Fruit fly (Drosophila melanogaster) whole organism, embryonic: Measurements from ENCODE around the gene lectin-24A.

Experiments used
- Atf6 ChIP-seq: fragments of 200-800 bp; sonication (Bioruptor generic); IDR thresholded peaks from 2 replicates; pipeline ENCODE4 v1.3.6; 2022; ENCODE audit warnings: missing biosample characterization, missing genetic modification characterization
- CG10959 ChIP-seq: fragments of 200-800 bp; sonication (Bioruptor generic); IDR thresholded peaks from 2 replicates; pipeline ENCODE4 v1.3.6; 2022; ENCODE audit warnings: missing biosample characterization, missing genetic modification characterization
- CG13296 ChIP-seq: fragments of 200-800 bp; sonication (Bioruptor generic); optimal IDR thresholded peaks from 3 replicates; lab custom pipeline; 2018; ENCODE audit warnings: missing biosample characterization, mild to moderate bottlenecking, missing genetic modification characterization
- CG13894 ChIP-seq: fragments of 200-800 bp; sonication (Bioruptor generic); optimal IDR thresholded peaks from 3 replicates; lab custom pipeline; 2018; ENCODE audit warnings: missing biosample characterization, mild to moderate bottlenecking, missing genetic modification characterization, moderate library complexity
- CG14441 ChIP-seq: fragments of 200-800 bp; sonication (Bioruptor generic); IDR thresholded peaks from 2 replicates; pipeline ENCODE4 v1.3.6; 2022; ENCODE audit warnings: missing biosample characterization, missing genetic modification characterization
- CG15269 ChIP-seq: fragments of 200-800 bp; sonication (Bioruptor generic); optimal IDR thresholded peaks from 2 replicates; lab custom pipeline; 2018; ENCODE audit warnings: missing biosample characterization, mild to moderate bottlenecking, missing genetic modification characterization, moderate library complexity
- CG15514 ChIP-seq: fragments of 200-800 bp; sonication (Bioruptor generic); optimal IDR thresholded peaks from 3 replicates; lab custom pipeline; 2017; ENCODE audit warnings: missing biosample characterization, missing genetic modification characterization, mild to moderate bottlenecking, moderate library complexity, missing genetic modification reagents
- CG15601 ChIP-seq: fragments of 200-800 bp; sonication (Bioruptor generic); optimal IDR thresholded peaks from 3 replicates; lab custom pipeline; 2019; ENCODE audit warnings: missing biosample characterization, mild to moderate bottlenecking, missing genetic modification characterization, moderate library complexity
- CG16779 ChIP-seq: fragments of 200-800 bp; sonication (Bioruptor generic); IDR thresholded peaks from 2 replicates; pipeline ENCODE4 v1.3.6; 2022; ENCODE audit warnings: missing biosample characterization, missing genetic modification characterization
- CG16815 ChIP-seq: fragments of 200-800 bp; sonication (Bioruptor generic); optimal IDR thresholded peaks from 3 replicates; lab custom pipeline; 2017; ENCODE audit warnings: missing biosample characterization, mild to moderate bottlenecking, missing genetic modification characterization
- CG17328 ChIP-seq: fragments of 200-800 bp; sonication (Bioruptor generic); IDR thresholded peaks from 2 replicates; pipeline ENCODE4 v1.3.6; 2022; ENCODE audit warnings: missing biosample characterization, missing genetic modification characterization
- CG18011 ChIP-seq: fragments of 200-800 bp; sonication (Bioruptor generic); optimal IDR thresholded peaks from 2 replicates; lab custom pipeline; 2017; ENCODE audit warnings: missing biosample characterization, missing genetic modification characterization, mild to moderate bottlenecking, moderate library complexity, missing genotype
- CG3163 ChIP-seq: fragments of 200-800 bp; sonication (Bioruptor generic); optimal IDR thresholded peaks from 3 replicates; lab custom pipeline; 2016; ENCODE audit warnings: missing biosample characterization, missing genetic modification characterization
- CG4404 ChIP-seq: fragments of 200-800 bp; sonication (Bioruptor generic); IDR thresholded peaks from 2 replicates; pipeline ENCODE4 v1.3.6; 2022; ENCODE audit warnings: missing biosample characterization, missing genetic modification characterization
- CG7786 ChIP-seq: fragments of 200-800 bp; sonication (Bioruptor generic); optimal IDR thresholded peaks from 2 replicates; lab custom pipeline; 2016; ENCODE audit warnings: missing biosample characterization, missing genetic modification characterization
- CG8924 ChIP-seq: fragments of 200-800 bp; optimal IDR thresholded peaks from 3 replicates; lab custom pipeline; 2019; ENCODE audit warnings: missing biosample characterization, mild to moderate bottlenecking, missing genetic modification characterization, moderate library complexity
- Dbx ChIP-seq: fragments of 200-800 bp; sonication (Bioruptor generic); IDR thresholded peaks from 3 replicates; pipeline ENCODE4 v1.3.6; 2022; ENCODE audit warnings: missing biosample characterization, missing genetic modification characterization
- Doc2 ChIP-seq: fragments of 200-800 bp; sonication (Bioruptor generic); IDR thresholded peaks from 2 replicates; pipeline ENCODE4 v1.3.6; 2022; ENCODE audit warnings: missing biosample characterization, missing genetic modification characterization
- Elba2 ChIP-seq: fragments of 200-800 bp; sonication (Bioruptor generic); optimal IDR thresholded peaks from 3 replicates; lab custom pipeline; 2016; ENCODE audit warnings: missing biosample characterization, missing genetic modification characterization
- HHEX ChIP-seq: fragments of 200-800 bp; sonication (Bioruptor generic); optimal IDR thresholded peaks from 3 replicates; lab custom pipeline; 2017; ENCODE audit warnings: missing biosample characterization, mild to moderate bottlenecking, missing genetic modification characterization, missing genetic modification reagents
- Hmx ChIP-seq: fragments of 200-800 bp; sonication (Bioruptor generic); optimal IDR thresholded peaks from 2 replicates; lab custom pipeline; 2016; ENCODE audit warnings: missing biosample characterization, missing genetic modification characterization
- Hr3 ChIP-seq: fragments of 200-800 bp; sonication (Bioruptor generic); optimal IDR thresholded peaks from 3 replicates; lab custom pipeline; 2016; ENCODE audit warnings: missing biosample characterization, missing genetic modification characterization
- NFAT ChIP-seq: fragments of 200-800 bp; sonication (Bioruptor generic); IDR thresholded peaks from 2 replicates; pipeline ENCODE4 v1.3.6; 2022; ENCODE audit warnings: missing biosample characterization, missing genetic modification characterization
- Neu2 ChIP-seq: fragments of 200-800 bp; sonication (Bioruptor generic); optimal IDR thresholded peaks from 3 replicates; lab custom pipeline; 2016; ENCODE audit warnings: missing biosample characterization, missing genetic modification characterization, borderline replicate concordance
- Nf-YB ChIP-seq: fragments of 200-800 bp; sonication (Bioruptor generic); optimal IDR thresholded peaks from 3 replicates; lab custom pipeline; 2019; ENCODE audit warnings: missing biosample characterization, mild to moderate bottlenecking, missing genetic modification characterization, moderate library complexity
- PHDP ChIP-seq: fragments of 200-800 bp; sonication (Bioruptor generic); optimal IDR thresholded peaks from 3 replicates; lab custom pipeline; 2018; ENCODE audit warnings: missing biosample characterization, mild to moderate bottlenecking, missing genetic modification characterization, moderate library complexity
- Ptx1 ChIP-seq: fragments of 200-800 bp; sonication (Bioruptor generic); IDR thresholded peaks from 2 replicates; pipeline ENCODE4 v1.3.6; 2022; ENCODE audit warnings: missing biosample characterization, missing genetic modification characterization
- Ravus ChIP-seq: fragments of 200-800 bp; sonication (Bioruptor generic); IDR thresholded peaks from 2 replicates; pipeline ENCODE4 v1.3.6; 2022; ENCODE audit warnings: missing biosample characterization, missing genetic modification characterization
- Rfx ChIP-seq: fragments of 200-800 bp; sonication (Bioruptor generic); IDR thresholded peaks from 2 replicates; pipeline ENCODE4 v1.3.6; 2022; ENCODE audit warnings: missing biosample characterization, missing genetic modification characterization
- Tbp ChIP-seq: fragments of >200 bp; optimal IDR thresholded peaks from 2 replicates; lab custom pipeline; 2018; ENCODE audit warnings: missing biosample characterization, missing genetic modification characterization
- YL-1 ChIP-seq: fragments of 200-800 bp; sonication (Bioruptor generic); optimal IDR thresholded peaks from 3 replicates; lab custom pipeline; 2017; ENCODE audit warnings: missing biosample characterization, mild to moderate bottlenecking, missing genetic modification characterization
- cad ChIP-seq: fragments of >200 bp; optimal IDR thresholded peaks from 2 replicates; lab custom pipeline; 2017; ENCODE audit warnings: missing biosample characterization, missing genetic modification characterization
- chn ChIP-seq: fragments of 200-800 bp; sonication (Bioruptor generic); optimal IDR thresholded peaks from 2 replicates; lab custom pipeline; 2016; ENCODE audit warnings: missing biosample characterization, missing genetic modification characterization
- fd64A ChIP-seq: fragments of 200-800 bp; sonication (Bioruptor generic); optimal IDR thresholded peaks from 3 replicates; lab custom pipeline; 2018; ENCODE audit warnings: missing biosample characterization, mild to moderate bottlenecking, missing genetic modification characterization
- klu ChIP-seq: fragments of 200-800 bp; sonication (Bioruptor generic); IDR thresholded peaks from 2 replicates; pipeline ENCODE4 v1.3.6; 2022; ENCODE audit warnings: missing biosample characterization, missing genetic modification characterization
- kni ChIP-seq: fragments of 200-800 bp; sonication (Bioruptor generic); optimal IDR thresholded peaks from 3 replicates; lab custom pipeline; 2017; ENCODE audit warnings: mild to moderate bottlenecking, missing biosample characterization, missing genetic modification reagents, missing genetic modification characterization
- lmd ChIP-seq: fragments of 200-800 bp; sonication (Bioruptor generic); IDR thresholded peaks from 2 replicates; pipeline ENCODE4 v1.3.6; 2022; ENCODE audit warnings: missing biosample characterization, missing genetic modification characterization
- mirr ChIP-seq: fragments of 200-800 bp; sonication (Bioruptor generic); optimal IDR thresholded peaks from 3 replicates; lab custom pipeline; 2018; ENCODE audit warnings: missing biosample characterization, mild to moderate bottlenecking, missing genetic modification characterization
- pb ChIP-seq: fragments of 200-800 bp; sonication (Bioruptor generic); optimal IDR thresholded peaks from 3 replicates; lab custom pipeline; 2016; ENCODE audit warnings: missing biosample characterization, missing genetic modification characterization
- pzg ChIP-seq: fragments of 200-800 bp; sonication (Bioruptor generic); optimal IDR thresholded peaks from 3 replicates; lab custom pipeline; 2018; ENCODE audit warnings: missing biosample characterization, mild to moderate bottlenecking, missing genetic modification characterization, moderate library complexity
- ranshi ChIP-seq: fragments of 200-800 bp; sonication (Bioruptor generic); IDR thresholded peaks from 2 replicates; pipeline ENCODE4 v1.3.6; 2022; ENCODE audit warnings: missing biosample characterization, missing genetic modification characterization
- sim ChIP-seq: fragments of 200-800 bp; sonication (Bioruptor generic); IDR thresholded peaks from 2 replicates; pipeline ENCODE4 v1.3.6; 2022; ENCODE audit warnings: missing biosample characterization, missing genetic modification characterization
- slbo ChIP-seq: fragments of 200-800 bp; sonication (Bioruptor generic); IDR thresholded peaks from 2 replicates; pipeline ENCODE4 v1.3.6; 2022; ENCODE audit warnings: missing biosample characterization, missing genetic modification characterization
- slou ChIP-seq: fragments of 200-800 bp; sonication (Bioruptor generic); optimal IDR thresholded peaks from 3 replicates; lab custom pipeline; 2016; ENCODE audit warnings: missing biosample characterization, missing genetic modification characterization
- tio ChIP-seq: fragments of 200-800 bp; sonication (Bioruptor generic); optimal IDR thresholded peaks from 2 replicates; lab custom pipeline; 2017; ENCODE audit warnings: missing biosample characterization, missing genetic modification characterization, inconsistent platforms
- trh ChIP-seq: fragments of 200-800 bp; sonication (Bioruptor generic); optimal IDR thresholded peaks from 2 replicates; lab custom pipeline; 2016; ENCODE audit warnings: missing biosample characterization, missing genetic modification characterization
- ttk ChIP-seq: fragments of 200-800 bp; sonication (Bioruptor generic); IDR thresholded peaks from 2 replicates; pipeline ENCODE4 v2.1.2; 2022; ENCODE audit warnings: missing biosample characterization, missing genetic modification characterization
- vfl ChIP-seq: fragments of 200-800 bp; sonication (Bioruptor generic); optimal IDR thresholded peaks from 2 replicates; lab custom pipeline; 2016; ENCODE audit warnings: missing biosample characterization, missing genetic modification characterization

lectin-24A gene

dm6 chr2L:3756831-3757351 lies 39.3 kb upstream of the lectin-24A start, which contains the start of gene CG43707 (continued):
- TF ChIP-seq CG3163, result peak; percentile 64
- TF ChIP-seq Neu2, result no peak
- TF ChIP-seq, all 482 proteins: peak for 11

- TF ChIP-seq Atf6 (peak; percentile 68), fd64A (GFP tag; lab: Kevin White, UChicago) (no peak), YL-1 (GFP tag; lab: Kevin White, UChicago) (no peak), klu (no peak), NFAT (GFP tag; lab: Robert Waterston, UW) (peak; percentile 19; the same call in 1 of the 2 replicates), CG18011 (GFP tag; lab: Kevin White, UChicago) (no peak), slou (GFP tag; lab: Kevin White, UChicago) (no peak), ttk (no peak), CG16815 (no peak), ranshi (GFP tag; lab: Robert Waterston, UW) (peak; percentile 42; the same call in 1 of the 2 replicates), CG8924 (peak; percentile 43), pb (GFP tag; lab: Kevin White, UChicago) (no peak), CG4404 (GFP tag; lab: Robert Waterston, UW) (no peak), lmd (GFP tag; lab: Robert Waterston, UW) (peak; percentile 25; the same call in 1 of the 2 replicates), Tbp (GFP tag; lab: Kevin White, UChicago) (no peak), pzg (GFP tag; lab: Kevin White, UChicago) (no peak), Nf-YB (GFP tag; lab: Kevin White, UChicago) (no peak), vfl (GFP tag; lab: Kevin White, UChicago) (no peak), CG15601 (tag; lab: Kevin White, UChicago) (no peak), CG15269 (tag; lab: Kevin White, UChicago) (peak; percentile 54), CG14441 (GFP tag; lab: Robert Waterston, UW) (peak; percentile 36), Ptx1 (GFP tag; lab: Robert Waterston, UW) (peak; percentile 52), CG13296 (peak; percentile 24), CG15514 (GFP tag; lab: Kevin White, UChicago) (peak; percentile 45), Elba2 (GFP tag; lab: Kevin White, UChicago) (no peak), Ravus (no peak), kni (GFP tag; lab: Kevin White, UChicago) (no peak), CG13894 (peak; percentile 99), HHEX (GFP tag; lab: Kevin White, UChicago) (peak; percentile 15), mirr (GFP tag; lab: Kevin White, UChicago) (no peak), cad (GFP tag; lab: Kevin White, UChicago) (no peak), Dbx (GFP tag; lab: Robert Waterston, UW) (peak; percentile 67; the same call in 2 of the 3 replicates), CG10959 (GFP tag; lab: Robert Waterston, UW) (no peak), CG7786 (GFP tag; lab: Kevin White, UChicago) (no peak), Hmx (GFP tag; lab: Kevin White, UChicago) (no peak), sim (GFP tag; lab: Robert Waterston, UW) (no peak), tio (GFP tag; lab: Kevin White, UChicago) (no peak), CG16779 (GFP tag; lab: Robert Waterston, UW) (no peak), Rfx (GFP tag; lab: Robert Waterston, UW) (peak; percentile 62), PHDP (tag; lab: Kevin White, UChicago) (no peak), chn (GFP tag; lab: Kevin White, UChicago) (no peak), slbo (GFP tag; lab: Robert Waterston, UW) (peak; percentile 64), trh (GFP tag; lab: Kevin White, UChicago) (no peak), CG17328 (GFP tag; lab: Robert Waterston, UW) (peak; percentile 39; the same call in 1 of the 2 replicates), Hr3 (GFP tag; lab: Kevin White, UChicago) (no peak), Doc2 (GFP tag; lab: Robert Waterston, UW) (no peak)
These were observed 37.4 kb upstream of the lectin-24A start for dm6 chr2L:3754835-3755547.
